Fruit fly (Drosophila melanogaster) Kc167 (cell line): ENCODE results near the gene CG31142.

Experiments used
- Myc ChIP-seq: fragments of >200 bp; optimal IDR thresholded peaks from 2 replicates; lab custom pipeline; 2017; ENCODE audit warnings: missing external identifiers
- Sin3A ChIP-seq: fragments of >200 bp; optimal IDR thresholded peaks from 2 replicates; lab custom pipeline; 2018; ENCODE audit warnings: missing external identifiers
- h ChIP-seq: fragments of >200 bp; optimal IDR thresholded peaks from 3 replicates; lab custom pipeline; 2018; ENCODE audit warnings: missing external identifiers
- insv ChIP-seq: fragments of >200 bp; optimal IDR thresholded peaks from 3 replicates; lab custom pipeline; 2018; ENCODE audit warnings: missing external identifiers
- psq ChIP-seq: fragments of >200 bp; optimal IDR thresholded peaks from 2 replicates; lab custom pipeline; 2017; ENCODE audit warnings: missing external identifiers
- ttk ChIP-seq: sonication (Bioruptor generic); optimal IDR thresholded peaks from 2 replicates; lab custom pipeline; 2017; ENCODE audit warnings: missing external identifiers

DNA sequence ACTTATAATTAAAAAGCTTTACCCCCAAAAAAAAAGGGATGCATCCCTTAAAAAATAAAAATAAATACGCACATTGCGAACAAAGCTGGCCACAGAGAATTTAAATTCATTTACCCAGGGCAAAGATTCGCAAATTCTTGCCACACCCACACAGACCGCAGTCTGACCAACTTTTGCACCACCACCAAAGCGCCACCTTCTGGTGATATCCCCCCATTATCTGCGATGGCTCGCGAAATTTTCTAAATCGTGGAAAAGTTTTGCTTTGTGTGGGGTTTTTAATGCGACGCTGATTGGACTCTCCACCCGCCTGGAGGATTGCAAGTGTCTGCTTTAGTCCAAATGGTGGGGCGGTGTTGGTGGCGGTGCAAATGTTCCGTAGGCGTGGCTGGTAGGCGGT is 29.0 kb upstream of the CG31142 start:
- TF ChIP-seq h (lab: Kevin White, UChicago) (no peak), Myc (lab: Kevin White, UChicago) (no peak), Sin3A (no peak), insv (lab: Kevin White, UChicago) (no peak), ttk (lab: Kevin White, UChicago) (no peak), psq (no peak)
